Worm (Caenorhabditis elegans) whole organism, L2 larva: Measurements from ENCODE around the gene F23A7.1.
"Not testable (repeated sequence)": the region's sequence is repeated elsewhere in the genome, so short reads cannot be mapped to it uniquely, and the experiment has no call there.

Source experiments
- C34F6.9 ChIP-seq: fragments of 150-350 bp; optimal IDR thresholded peaks from 2 replicates; lab custom pipeline; 2014; ENCODE audit warnings: missing biosample characterization, missing genetic modification characterization
- F13H6.1 ChIP-seq: sonication (generic microtip); optimal IDR thresholded peaks from 2 replicates; lab custom pipeline; 2016; ENCODE audit warnings: missing genetic modification characterization, missing compliant biosample characterization
- R02D3.7 ChIP-seq: fragments of 150-350 bp; optimal IDR thresholded peaks from 2 replicates; lab custom pipeline; 2014; ENCODE audit warnings: missing biosample characterization, missing genetic modification characterization
- Y55F3AM.14 ChIP-seq: fragments of 200-800 bp; sonication (Bioruptor generic); optimal IDR thresholded peaks from 2 replicates; lab custom pipeline; 2018; ENCODE audit warnings: mild to moderate bottlenecking, missing genetic modification characterization, missing compliant biosample characterization
- ZK546.5 ChIP-seq: sonication (generic microtip); optimal IDR thresholded peaks from 2 replicates; lab custom pipeline; 2017; ENCODE audit warnings: missing biosample characterization, missing genetic modification characterization
- alr-1 ChIP-seq: fragments of 150-350 bp; optimal IDR thresholded peaks from 2 replicates; lab custom pipeline; 2014; ENCODE audit warnings: missing biosample characterization, missing genetic modification characterization
- aly-2 ChIP-seq: fragments of 150-350 bp; optimal IDR thresholded peaks from 2 replicates; lab custom pipeline; 2014; ENCODE audit warnings: missing biosample characterization, missing genetic modification characterization
- ama-1 ChIP-seq: fragments of 150-350 bp; optimal IDR thresholded peaks from 2 replicates; lab custom pipeline; 2018; ENCODE audit warnings: inconsistent platforms
- blmp-1 ChIP-seq: sonication (generic microtip); optimal IDR thresholded peaks from 2 replicates; lab custom pipeline; 2017; ENCODE audit warnings: missing genetic modification characterization, mild to moderate bottlenecking, missing compliant biosample characterization, antibody characterized with exemption, moderate library complexity; ENCODE audit not compliant: insufficient read depth
- ceh-16 ChIP-seq: fragments of 150-350 bp; optimal IDR thresholded peaks from 2 replicates; lab custom pipeline; 2014; ENCODE audit warnings: missing biosample characterization, missing genetic modification characterization
- ceh-82 ChIP-seq: fragments of 150-350 bp; optimal IDR thresholded peaks from 2 replicates; lab custom pipeline; 2014; ENCODE audit warnings: missing biosample characterization, missing genetic modification characterization
- crh-2 ChIP-seq: sonication (generic microtip); optimal IDR thresholded peaks from 2 replicates; lab custom pipeline; 2017; ENCODE audit warnings: missing biosample characterization, missing genetic modification characterization
- dmd-4 ChIP-seq: sonication (generic microtip); optimal IDR thresholded peaks from 2 replicates; lab custom pipeline; 2017; ENCODE audit warnings: missing biosample characterization, missing genetic modification characterization
- egl-27 ChIP-seq: sonication (generic microtip); optimal IDR thresholded peaks from 3 replicates; lab custom pipeline; 2017; ENCODE audit warnings: missing biosample characterization, missing genetic modification reagents, missing genetic modification characterization
- elt-3 ChIP-seq: sonication (generic microtip); optimal IDR thresholded peaks from 2 replicates; lab custom pipeline; 2017; ENCODE audit warnings: missing biosample characterization, missing genetic modification characterization
- fos-1 ChIP-seq: fragments of 150-350 bp; optimal IDR thresholded peaks from 2 replicates; lab custom pipeline; 2014; ENCODE audit warnings: missing biosample characterization, missing genetic modification characterization
- gmeb-1 ChIP-seq: fragments of 150-350 bp; optimal IDR thresholded peaks from 2 replicates; lab custom pipeline; 2014; ENCODE audit warnings: missing biosample characterization, missing genetic modification characterization
- lin-13 ChIP-seq: fragments of 150-350 bp; optimal IDR thresholded peaks from 2 replicates; lab custom pipeline; 2014; ENCODE audit warnings: missing biosample characterization, missing genetic modification reagents, missing genetic modification characterization
- mab-5 ChIP-seq: fragments of 150-350 bp; optimal IDR thresholded peaks from 2 replicates; lab custom pipeline; 2014; ENCODE audit warnings: missing biosample characterization, missing genetic modification characterization
- mdl-1 ChIP-seq, 2 experiments: fragments of 150-350 bp in 1 of 2; sonication (generic microtip) in 1 of 2; optimal IDR thresholded peaks; 2 replicates each; lab custom pipeline; 2017; ENCODE audit warnings: missing biosample characterization in 2 of 2, missing genetic modification characterization in 2 of 2
- nhr-10 ChIP-seq: sonication (generic microtip); optimal IDR thresholded peaks from 2 replicates; lab custom pipeline; 2017; ENCODE audit warnings: missing biosample characterization, missing genetic modification characterization
- nhr-11 ChIP-seq: fragments of 150-350 bp; optimal IDR thresholded peaks from 2 replicates; lab custom pipeline; 2014; ENCODE audit warnings: missing biosample characterization, missing genetic modification characterization
- nhr-12 ChIP-seq: fragments of 150-350 bp; optimal IDR thresholded peaks from 2 replicates; lab custom pipeline; 2014; ENCODE audit warnings: missing biosample characterization, missing genetic modification characterization
- nhr-129 ChIP-seq: fragments of 150-350 bp; optimal IDR thresholded peaks from 2 replicates; lab custom pipeline; 2014; ENCODE audit warnings: missing biosample characterization, missing genetic modification characterization
- nhr-21 ChIP-seq: fragments of 150-350 bp; optimal IDR thresholded peaks from 2 replicates; lab custom pipeline; 2014; ENCODE audit warnings: missing biosample characterization, missing genetic modification characterization
- nhr-237 ChIP-seq: fragments of 150-350 bp; optimal IDR thresholded peaks from 2 replicates; lab custom pipeline; 2014; ENCODE audit warnings: missing biosample characterization, missing genetic modification characterization
- nhr-6 ChIP-seq: fragments of 150-350 bp; optimal IDR thresholded peaks from 2 replicates; lab custom pipeline; 2014; ENCODE audit warnings: missing biosample characterization, missing genetic modification characterization
- nhr-77 ChIP-seq: fragments of 150-350 bp; optimal IDR thresholded peaks from 2 replicates; lab custom pipeline; 2014; ENCODE audit warnings: missing biosample characterization, missing genetic modification characterization
- peb-1 ChIP-seq: fragments of 150-350 bp; optimal IDR thresholded peaks from 2 replicates; lab custom pipeline; 2014; ENCODE audit warnings: missing biosample characterization, missing genetic modification characterization
- sem-4 ChIP-seq: fragments of 150-350 bp; optimal IDR thresholded peaks from 2 replicates; lab custom pipeline; 2014; ENCODE audit warnings: missing biosample characterization, missing genetic modification reagents, missing genetic modification characterization
- skn-1 ChIP-seq: sonication (generic microtip); optimal IDR thresholded peaks from 2 replicates; lab custom pipeline; 2017; ENCODE audit warnings: missing biosample characterization, missing genetic modification characterization
- sma-9 ChIP-seq, 2 experiments: fragments of 150-350 bp in 1 of 2; sonication (generic microtip) in 1 of 2; optimal IDR thresholded peaks; 2 replicates each; lab custom pipeline; 2014 to 2016; ENCODE audit warnings: missing genetic modification characterization in 2 of 2, mild to moderate bottlenecking in 1 of 2, missing biosample characterization in 1 of 2, missing compliant biosample characterization in 1 of 2, missing genetic modification reagents in 1 of 2, moderate library complexity in 1 of 2
- snpc-4 ChIP-seq: fragments of 150-350 bp; optimal IDR thresholded peaks from 2 replicates; lab custom pipeline; 2014; ENCODE audit warnings: missing biosample characterization, missing genetic modification characterization
- unc-39 ChIP-seq: fragments of 150-350 bp; optimal IDR thresholded peaks from 2 replicates; lab custom pipeline; 2014; ENCODE audit warnings: missing biosample characterization, missing genetic modification characterization
- unc-62 ChIP-seq: fragments of 150-350 bp; optimal IDR thresholded peaks from 2 replicates; lab custom pipeline; 2014; ENCODE audit warnings: missing biosample characterization, missing genetic modification reagents, missing genetic modification characterization
- zag-1 ChIP-seq: fragments of 150-350 bp; optimal IDR thresholded peaks from 2 replicates; lab custom pipeline; 2014; ENCODE audit warnings: missing biosample characterization, missing genetic modification characterization
- ztf-11 ChIP-seq: sonication (generic microtip); optimal IDR thresholded peaks from 2 replicates; lab custom pipeline; 2017; ENCODE audit warnings: missing biosample characterization, missing genetic modification characterization

The F23A7.1 gene

ce11 chrX:16219710-16220109 lies 2.5 kb downstream of the F23A7.1 start, which contains the start of gene F23A7.3:
TSS of gene F23A7.3 (plus strand) at chrX:16220010.
- TF ChIP-seq sem-4 (tag; lab: Kevin White, UChicago); nhr-10; snpc-4 (tag; lab: Kevin White, UChicago): not testable (repeated sequence)

ce11 chrX:16228622-16229021 lies 11.4 kb downstream of the F23A7.1 start, which contains the start of gene F23A7.5:
TSS of gene F23A7.5 (plus strand) at chrX:16228922.
- no peak for TF ChIP-seq nhr-129

ce11 chrX:16240626-16241025 lies 23.4 kb downstream of the F23A7.1 start:
- TF ChIP-seq nhr-11 (tag; lab: Kevin White, UChicago) (no peak), gmeb-1 (tag; lab: Kevin White, UChicago) (no peak), dmd-4 (tag; lab: Kevin White, UChicago) (no peak), mab-5 (tag; lab: Kevin White, UChicago) (no peak), C34F6.9 (tag; lab: Kevin White, UChicago) (no peak), ceh-16 (no peak), nhr-77 (tag; lab: Kevin White, UChicago) (no peak)

ce11 chrX:16243129-16243528 lies 25.9 kb downstream of the F23A7.1 start:
- TF ChIP-seq R02D3.7 (tag; lab: Kevin White, UChicago), result no peak
- no peak for TF ChIP-seq Y55F3AM.14 (GFP tag; lab: Kevin White, UChicago)
- no peak for TF ChIP-seq nhr-237 (tag; lab: Kevin White, UChicago)
- TF ChIP-seq blmp-1, result no peak
- no peak for TF ChIP-seq elt-3 (tag; lab: Kevin White, UChicago)
- no peak for TF ChIP-seq alr-1 (tag; lab: Kevin White, UChicago)
- TF ChIP-seq unc-62 (GFP tag; lab: Kevin White, UChicago), result no peak
- no peak for TF ChIP-seq nhr-77 (tag; lab: Kevin White, UChicago)
- no peak for TF ChIP-seq nhr-10
- no peak for TF ChIP-seq mdl-1 (tag; optimal IDR thresholded peaks at IDR 0.05; lab: Kevin White, UChicago)
- TF ChIP-seq unc-39 (tag; lab: Kevin White, UChicago), result no peak
- TF ChIP-seq nhr-12, result no peak
- no peak for TF ChIP-seq nhr-21 (tag; lab: Kevin White, UChicago)
- TF ChIP-seq, all 48 proteins: peak for 0

- TF ChIP-seq crh-2 (tag; lab: Kevin White, UChicago) (no peak), nhr-21 (tag; lab: Kevin White, UChicago) (no peak), ceh-16 (no peak), fos-1 (tag; lab: Kevin White, UChicago) (no peak), sem-4 (tag; lab: Kevin White, UChicago) (no peak), nhr-129 (no peak), zag-1 (tag; lab: Kevin White, UChicago) (no peak), snpc-4 (tag; lab: Kevin White, UChicago) (no peak), nhr-11 (tag; lab: Kevin White, UChicago) (no peak), nhr-6 (tag; lab: Kevin White, UChicago) (no peak), ZK546.5 (tag; lab: Kevin White, UChicago) (no peak), blmp-1 (no peak), aly-2 (tag; lab: Kevin White, UChicago) (no peak), R02D3.7 (tag; lab: Kevin White, UChicago) (no peak), skn-1 (no peak), lin-13 (GFP tag; lab: Kevin White, UChicago) (no peak)
Measured at ce11 chrX:16244764-16245244, 27.6 kb downstream of the F23A7.1 start, which contains the start of gene W10G6.1. TSS of gene W10G6.1 (plus strand) at chrX:16245194.

ce11 chrX:16250679-16251078 lies 33.5 kb downstream of the F23A7.1 start, which contains the start of gene W10G6.6:
TSS of gene W10G6.6 (minus strand) at chrX:16250779.
- TF ChIP-seq F13H6.1 (tag; lab: Kevin White, UChicago), result no peak
- no peak for TF ChIP-seq fos-1 (tag; lab: Kevin White, UChicago)
- TF ChIP-seq ztf-11 (tag; lab: Kevin White, UChicago), result no peak
- no peak for TF ChIP-seq snpc-4 (tag; lab: Kevin White, UChicago)
- no peak for TF ChIP-seq sma-9 (GFP tag; optimal IDR thresholded peaks at IDR 0.05; lab: Kevin White, UChicago)
- no peak for TF ChIP-seq sma-9 (tag; optimal IDR thresholded peaks at IDR 0.05; lab: Kevin White, UChicago)
- TF ChIP-seq blmp-1, result no peak
- no peak for TF ChIP-seq nhr-77 (tag; lab: Kevin White, UChicago)
- TF ChIP-seq aly-2 (tag; lab: Kevin White, UChicago), result no peak
- TF ChIP-seq unc-62 (GFP tag; lab: Kevin White, UChicago), result no peak
- TF ChIP-seq peb-1 (tag; lab: Kevin White, UChicago), result no peak
- TF ChIP-seq ceh-82, result no peak
- TF ChIP-seq zag-1 (tag; lab: Kevin White, UChicago), result no peak
- TF ChIP-seq nhr-11 (tag; lab: Kevin White, UChicago), result no peak
- no peak for TF ChIP-seq egl-27 (tag; lab: Kevin White, UChicago)
- TF ChIP-seq mdl-1 (tag; optimal IDR thresholded peaks at IDR 0.05; lab: Kevin White, UChicago), result no peak
- TF ChIP-seq gmeb-1 (tag; lab: Kevin White, UChicago), result no peak
- no peak for TF ChIP-seq ama-1 (lab: Kevin White, UChicago)
- no peak for TF ChIP-seq lin-13 (GFP tag; lab: Kevin White, UChicago)
